Fruit fly (Drosophila melanogaster) whole organism, larva: Measurements from ENCODE around the gene Dsor1.

ENCODE experiments used
- noc ChIP-seq: fragments of 200-800 bp; sonication (Bioruptor generic); optimal IDR thresholded peaks from 3 replicates; lab custom pipeline; 2019; ENCODE audit warnings: missing biosample characterization, mild to moderate bottlenecking, missing genetic modification characterization, moderate library complexity

The Dsor1 gene

DNA sequence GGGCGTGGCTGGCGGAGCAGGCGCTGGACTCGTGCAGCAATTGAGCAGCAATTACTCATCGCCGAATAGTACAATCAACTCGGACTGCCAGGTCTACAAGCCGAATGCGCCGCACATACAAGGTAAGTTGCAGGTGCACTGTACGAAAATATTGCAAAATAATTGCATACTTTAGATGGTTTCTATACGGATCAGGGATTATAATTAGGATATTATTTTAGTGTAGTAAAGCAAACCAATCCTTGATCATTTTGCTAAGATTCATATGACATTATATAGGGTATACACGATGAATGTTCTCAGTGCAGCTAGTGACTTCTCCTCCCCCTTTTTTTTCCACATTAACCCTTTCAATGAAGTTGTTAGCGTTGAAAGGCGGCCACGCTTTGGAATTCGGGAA lies 48.4 kb downstream of the Dsor1 start:
- no peak for TF ChIP-seq noc

DNA sequence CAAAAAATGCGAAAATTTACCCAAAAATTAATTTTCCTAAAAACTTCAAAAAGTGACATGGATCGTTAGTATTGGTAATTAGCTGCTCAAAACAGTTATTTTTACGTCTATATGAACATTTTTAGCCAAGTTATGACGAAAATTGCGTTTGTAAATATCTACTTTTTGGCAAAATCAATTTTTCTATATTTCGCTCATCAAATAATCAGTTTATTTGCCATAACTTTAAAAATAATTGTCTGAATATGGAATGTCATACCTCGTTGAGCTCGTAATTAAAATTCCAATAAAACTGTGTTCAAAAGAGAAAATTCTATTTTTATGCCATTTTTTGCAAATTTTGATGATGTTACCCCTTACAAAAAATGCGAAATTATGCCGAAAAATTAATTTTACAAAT lies 49.4 kb downstream of the Dsor1 start:
- no peak for TF ChIP-seq noc

DNA sequence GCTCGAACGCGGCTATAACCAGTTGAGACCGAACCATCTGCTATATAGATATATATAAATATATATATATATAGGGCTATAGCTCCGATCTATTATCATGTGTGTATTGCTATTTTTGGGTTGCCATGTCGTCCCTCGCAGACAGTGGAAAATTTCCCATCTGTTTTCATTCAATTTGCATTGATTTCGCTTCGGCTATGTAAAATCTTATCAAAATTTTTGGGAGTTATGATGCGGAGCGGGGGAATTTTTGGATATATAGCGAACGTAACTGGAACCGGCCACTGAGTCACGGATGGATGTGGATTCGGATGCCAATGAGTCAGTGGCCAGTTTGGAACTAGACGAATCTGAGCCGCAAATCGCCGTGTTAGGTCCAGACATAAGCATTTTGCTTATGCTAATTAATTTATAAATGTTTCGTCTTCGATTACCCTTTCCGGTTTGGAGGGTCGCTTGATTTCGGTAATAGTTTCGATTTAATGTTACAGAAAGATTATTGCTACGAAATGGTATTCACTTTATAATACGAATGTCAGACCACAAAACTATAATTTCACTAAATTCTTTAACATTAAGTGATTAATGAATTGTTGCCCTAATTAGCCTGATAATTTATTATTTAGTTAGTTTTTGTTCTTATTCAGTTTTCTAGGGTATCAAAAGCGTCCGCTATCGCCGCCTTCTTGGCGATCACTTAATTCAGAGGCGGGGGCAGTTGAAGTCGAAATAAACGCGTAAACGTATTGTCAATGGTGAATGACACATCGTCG lies 50.7 kb downstream of the Dsor1 start:
- peak; percentile 67 for TF ChIP-seq noc
